Fruit fly (Drosophila melanogaster) whole organism, embryonic: ENCODE measurements around the gene CG43321.

Source experiments
- Atf-2 ChIP-seq: fragments of 200-800 bp; sonication (Bioruptor generic); optimal IDR thresholded peaks from 2 replicates; lab custom pipeline; 2016; ENCODE audit warnings: missing biosample characterization, missing genetic modification characterization
- BtbVII ChIP-seq: fragments of 200-800 bp; sonication (Bioruptor generic); optimal IDR thresholded peaks from 3 replicates; lab custom pipeline; 2017; ENCODE audit warnings: missing biosample characterization, mild to moderate bottlenecking, missing genetic modification characterization
- CG11093 ChIP-seq: fragments of 200-800 bp; sonication (Bioruptor generic); IDR thresholded peaks from 3 replicates; pipeline ENCODE4 v1.3.6; 2022; ENCODE audit warnings: missing biosample characterization, missing genetic modification characterization
- CG12071 ChIP-seq: fragments of 200-800 bp; sonication (Bioruptor generic); optimal IDR thresholded peaks from 3 replicates; lab custom pipeline; 2018; ENCODE audit warnings: missing biosample characterization, mild to moderate bottlenecking, missing genetic modification characterization
- CG12104 ChIP-seq: fragments of 200-800 bp; sonication (Bioruptor generic); optimal IDR thresholded peaks from 3 replicates; lab custom pipeline; 2016; ENCODE audit warnings: missing biosample characterization, missing genetic modification characterization
- CG12659 ChIP-seq: fragments of 200-800 bp; sonication (Bioruptor generic); optimal IDR thresholded peaks from 3 replicates; lab custom pipeline; 2017; ENCODE audit warnings: mild to moderate bottlenecking, missing biosample characterization, missing genetic modification reagents, missing genetic modification characterization
- CG15011 ChIP-seq: fragments of 200-800 bp; sonication (Bioruptor generic); optimal IDR thresholded peaks from 3 replicates; lab custom pipeline; 2018; ENCODE audit warnings: missing biosample characterization, mild to moderate bottlenecking, missing genetic modification characterization
- CG17912 ChIP-seq: fragments of 200-800 bp; sonication (Bioruptor generic); optimal IDR thresholded peaks from 2 replicates; lab custom pipeline; 2018; ENCODE audit warnings: missing biosample characterization, mild to moderate bottlenecking, missing genetic modification characterization
- CG18011 ChIP-seq: fragments of 200-800 bp; sonication (Bioruptor generic); optimal IDR thresholded peaks from 2 replicates; lab custom pipeline; 2017; ENCODE audit warnings: missing biosample characterization, missing genetic modification characterization, mild to moderate bottlenecking, moderate library complexity, missing genotype
- CG2129 ChIP-seq: fragments of 200-800 bp; sonication (Bioruptor generic); IDR thresholded peaks from 2 replicates; pipeline ENCODE4 v1.3.6; 2022; ENCODE audit warnings: missing biosample characterization, missing genetic modification characterization; ENCODE audit not compliant: partially characterized antibody
- CG30020 ChIP-seq: fragments of 200-800 bp; optimal IDR thresholded peaks from 2 replicates; lab custom pipeline; 2019; ENCODE audit warnings: missing biosample characterization, mild to moderate bottlenecking, missing genetic modification characterization, moderate library complexity
- CG3065 ChIP-seq: fragments of 200-800 bp; sonication (Bioruptor generic); optimal IDR thresholded peaks from 2 replicates; lab custom pipeline; 2016; ENCODE audit warnings: missing biosample characterization, missing genetic modification characterization
- CG32532 ChIP-seq: fragments of 200-800 bp; sonication (Bioruptor generic); IDR thresholded peaks from 2 replicates; pipeline ENCODE4 v1.3.6; 2022; ENCODE audit warnings: missing biosample characterization, missing genetic modification characterization
- CG43689 ChIP-seq: fragments of 200-800 bp; sonication (Bioruptor generic); IDR thresholded peaks from 2 replicates; pipeline ENCODE4 v1.3.6; 2022; ENCODE audit warnings: missing biosample characterization, missing genetic modification characterization
- CG4404 ChIP-seq: fragments of 200-800 bp; sonication (Bioruptor generic); IDR thresholded peaks from 2 replicates; pipeline ENCODE4 v1.3.6; 2022; ENCODE audit warnings: missing biosample characterization, missing genetic modification characterization
- CG6765 ChIP-seq: fragments of 200-800 bp; sonication (Bioruptor generic); optimal IDR thresholded peaks from 3 replicates; lab custom pipeline; 2017; ENCODE audit warnings: missing biosample characterization, mild to moderate bottlenecking, missing genetic modification characterization
- CG6813 ChIP-seq: fragments of 200-800 bp; sonication (Bioruptor generic); optimal IDR thresholded peaks from 2 replicates; lab custom pipeline; 2017; ENCODE audit warnings: missing biosample characterization, missing genetic modification characterization, mild to moderate bottlenecking, moderate library complexity, missing genetic modification reagents
- CG8290 ChIP-seq, 3 experiments: fragments of 200-800 bp; sonication (Bioruptor generic); optimal IDR thresholded peaks; 2 replicates each; lab custom pipeline; 2016 to 2019; ENCODE audit warnings: missing biosample characterization in 3 of 3, missing genetic modification characterization in 3 of 3, mild to moderate bottlenecking in 2 of 3, moderate library complexity in 1 of 3
- CG9609 ChIP-seq: fragments of 200-800 bp; sonication (Bioruptor generic); optimal IDR thresholded peaks from 3 replicates; lab custom pipeline; 2016; ENCODE audit warnings: missing biosample characterization, missing genetic modification characterization
- CTCF ChIP-seq: fragments of 200-800 bp; sonication (Bioruptor generic); optimal IDR thresholded peaks from 2 replicates; lab custom pipeline; 2017; ENCODE audit warnings: missing biosample characterization, mild to moderate bottlenecking, missing genetic modification characterization, moderate library complexity
- D19A ChIP-seq: fragments of 200-800 bp; optimal IDR thresholded peaks from 3 replicates; lab custom pipeline; 2019; ENCODE audit warnings: missing biosample characterization, mild to moderate bottlenecking, missing genetic modification characterization, moderate library complexity
- Hr78 ChIP-seq, 2 experiments: fragments of 200-800 bp in 1 of 2; fragments of >200 bp in 1 of 2; sonication (Bioruptor generic) in 1 of 2; optimal IDR thresholded peaks; 2 replicates each; lab custom pipeline; 2017 to 2019; ENCODE audit warnings: missing biosample characterization in 2 of 2, missing genetic modification characterization in 2 of 2, mild to moderate bottlenecking in 1 of 2, moderate library complexity in 1 of 2
- Mad ChIP-seq: fragments of 200-800 bp; sonication (Bioruptor generic); optimal IDR thresholded peaks from 2 replicates; lab custom pipeline; 2016; ENCODE audit warnings: missing biosample characterization, missing genetic modification characterization
- Max ChIP-seq: fragments of 200-800 bp; sonication (Bioruptor generic); optimal IDR thresholded peaks from 2 replicates; lab custom pipeline; 2016; ENCODE audit warnings: missing biosample characterization, mild to moderate bottlenecking, missing genetic modification characterization
- Oaz ChIP-seq: fragments of 200-800 bp; sonication (Bioruptor generic); IDR thresholded peaks from 2 replicates; pipeline ENCODE4 v1.3.6; 2022; ENCODE audit warnings: missing biosample characterization, missing genetic modification characterization
- Stat92E ChIP-seq, 3 experiments: fragments of >200 bp in 2 of 3; fragments of 200-800 bp in 1 of 3; sonication (Bioruptor generic) in 1 of 3; optimal IDR thresholded peaks; 2 replicates each; lab custom pipeline; 2017 to 2019; ENCODE audit warnings: missing biosample characterization in 3 of 3, missing genetic modification characterization in 3 of 3, mild to moderate bottlenecking in 1 of 3, moderate library complexity in 1 of 3
- Taf1 ChIP-seq: fragments of 200-800 bp; sonication (Bioruptor generic); IDR thresholded peaks from 2 replicates; pipeline ENCODE4 v1.3.6; 2022; ENCODE audit warnings: missing biosample characterization, missing genetic modification characterization
- Xbp1 ChIP-seq: fragments of 200-800 bp; sonication (Bioruptor generic); optimal IDR thresholded peaks from 3 replicates; lab custom pipeline; 2016; ENCODE audit warnings: missing biosample characterization, mild to moderate bottlenecking, missing genetic modification characterization
- abd-A ChIP-seq: fragments of 200-800 bp; sonication (Bioruptor generic); optimal IDR thresholded peaks from 3 replicates; lab custom pipeline; 2019; ENCODE audit warnings: missing biosample characterization, mild to moderate bottlenecking, missing genetic modification characterization, moderate library complexity
- amos ChIP-seq: fragments of 200-800 bp; sonication (Bioruptor generic); IDR thresholded peaks from 2 replicates; pipeline ENCODE4 v1.3.6; 2022; ENCODE audit warnings: missing biosample characterization, missing genetic modification characterization; ENCODE audit not compliant: partially characterized antibody
- ash1 ChIP-seq: fragments of 200-800 bp; sonication (Bioruptor generic); optimal IDR thresholded peaks from 2 replicates; lab custom pipeline; 2018; ENCODE audit warnings: missing biosample characterization, mild to moderate bottlenecking, missing genetic modification characterization
- ato ChIP-seq: fragments of 200-800 bp; sonication (Bioruptor generic); IDR thresholded peaks from 2 replicates; pipeline ENCODE4 v1.3.6; 2022; ENCODE audit warnings: missing biosample characterization, missing genetic modification characterization; ENCODE audit not compliant: partially characterized antibody
- bab2 ChIP-seq: fragments of 200-800 bp; sonication (Bioruptor generic); optimal IDR thresholded peaks from 2 replicates; lab custom pipeline; 2016; ENCODE audit warnings: missing biosample characterization, missing genetic modification characterization
- btn ChIP-seq: fragments of 200-800 bp; sonication (Bioruptor generic); optimal IDR thresholded peaks from 2 replicates; lab custom pipeline; 2016; ENCODE audit warnings: missing biosample characterization, missing genetic modification characterization
- chif ChIP-seq, 2 experiments: fragments of 200-800 bp; sonication (Bioruptor generic); optimal IDR thresholded peaks; 3 replicates each; lab custom pipeline; 2016; ENCODE audit warnings: missing biosample characterization in 2 of 2, missing genetic modification characterization in 2 of 2
- gem ChIP-seq: fragments of 200-800 bp; sonication (Bioruptor generic); optimal IDR thresholded peaks from 2 replicates; lab custom pipeline; 2019; ENCODE audit warnings: missing biosample characterization, mild to moderate bottlenecking, missing genetic modification characterization, moderate library complexity
- gfzf ChIP-seq: fragments of 200-800 bp; sonication (Bioruptor generic); optimal IDR thresholded peaks from 2 replicates; lab custom pipeline; 2016; ENCODE audit warnings: missing biosample characterization, mild to moderate bottlenecking, missing genetic modification characterization, moderate library complexity
- gsb-n ChIP-seq: fragments of 200-800 bp; sonication (Bioruptor generic); optimal IDR thresholded peaks from 3 replicates; lab custom pipeline; 2018; ENCODE audit warnings: missing biosample characterization, mild to moderate bottlenecking, missing genetic modification characterization
- hbn ChIP-seq: fragments of 200-800 bp; sonication (Bioruptor generic); IDR thresholded peaks from 2 replicates; pipeline ENCODE4 v1.3.6; 2022; ENCODE audit warnings: missing biosample characterization, missing genetic modification characterization; ENCODE audit not compliant: partially characterized antibody
- hth ChIP-seq: fragments of >200 bp; optimal IDR thresholded peaks from 2 replicates; lab custom pipeline; 2017; ENCODE audit warnings: inconsistent platforms
- inv ChIP-seq: fragments of 200-800 bp; sonication (Bioruptor generic); IDR thresholded peaks from 2 replicates; pipeline ENCODE4 v1.3.6; 2022; ENCODE audit warnings: missing biosample characterization, missing genetic modification characterization; ENCODE audit not compliant: partially characterized antibody
- mirr ChIP-seq: fragments of 200-800 bp; sonication (Bioruptor generic); optimal IDR thresholded peaks from 3 replicates; lab custom pipeline; 2018; ENCODE audit warnings: missing biosample characterization, mild to moderate bottlenecking, missing genetic modification characterization
- mld ChIP-seq: fragments of 200-800 bp; sonication (Bioruptor generic); IDR thresholded peaks from 3 replicates; pipeline ENCODE4 v1.3.6; 2022; ENCODE audit warnings: missing biosample characterization, missing genetic modification characterization; ENCODE audit not compliant: partially characterized antibody
- odd ChIP-seq: fragments of 200-800 bp; sonication (Bioruptor generic); optimal IDR thresholded peaks from 2 replicates; lab custom pipeline; 2017; ENCODE audit warnings: missing biosample characterization, mild to moderate bottlenecking, missing genetic modification characterization
- rib ChIP-seq: fragments of 200-800 bp; sonication (Bioruptor generic); IDR thresholded peaks from 2 replicates; pipeline ENCODE4 v1.3.6; 2022; ENCODE audit warnings: missing biosample characterization, missing genetic modification characterization
- slp2 ChIP-seq: fragments of 200-800 bp; sonication (Bioruptor generic); optimal IDR thresholded peaks from 2 replicates; lab custom pipeline; 2016; ENCODE audit warnings: missing biosample characterization, missing genetic modification characterization
- z ChIP-seq: fragments of 200-800 bp; sonication (Bioruptor generic); IDR thresholded peaks from 3 replicates; pipeline ENCODE4 v1.3.6; 2022; ENCODE audit warnings: missing biosample characterization, missing genetic modification characterization
- zfh1 ChIP-seq: fragments of 200-800 bp; sonication (Bioruptor generic); IDR thresholded peaks from 3 replicates; pipeline ENCODE4 v1.3.6; 2022; ENCODE audit warnings: missing biosample characterization, missing genetic modification characterization

CG43321 gene

DNA sequence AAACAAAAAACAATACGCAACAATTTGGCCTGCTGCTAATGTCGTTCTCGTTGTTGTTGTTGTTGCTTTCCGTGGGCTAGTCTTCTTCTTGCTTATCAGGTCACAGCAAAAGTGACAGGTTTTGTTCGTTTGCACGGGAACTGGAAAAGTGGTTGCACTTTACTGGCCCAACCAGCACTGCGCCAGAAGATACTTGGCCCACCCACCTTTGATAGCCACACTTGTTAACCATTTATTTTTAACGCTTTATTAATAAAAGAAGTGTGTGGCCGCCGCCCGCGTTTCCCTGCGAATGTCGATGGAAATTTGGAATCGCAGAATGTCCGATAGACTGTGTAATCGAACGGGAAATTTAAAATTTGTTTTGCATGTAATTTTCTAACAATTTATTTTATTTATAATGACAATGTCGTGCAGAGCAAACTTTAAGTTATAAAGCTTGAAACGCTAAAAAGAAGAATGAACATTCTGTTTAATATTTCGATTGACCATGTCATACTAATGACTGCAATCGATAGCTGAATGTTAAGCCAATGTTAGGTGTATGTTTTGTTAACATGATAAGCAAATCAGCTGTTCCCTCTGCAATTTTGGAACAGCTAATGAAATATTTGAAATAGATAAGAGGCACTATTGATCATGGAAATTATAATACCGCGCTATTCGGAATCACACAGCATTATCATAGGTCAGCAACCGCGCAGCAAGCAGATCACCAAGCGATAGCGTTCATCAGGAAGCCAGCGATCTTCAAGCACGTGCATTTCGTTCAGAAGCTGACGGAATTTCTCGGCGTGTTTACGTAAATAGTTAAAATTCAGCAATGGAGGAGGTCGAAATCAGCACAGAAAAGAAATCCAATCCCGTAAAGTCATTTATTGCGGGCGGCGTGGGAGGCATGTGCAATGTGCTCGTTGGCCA lies 15.2 kb downstream of the CG43321 start, which contains the start of the genes CG31908 and MME1 (continued):
- TF ChIP-seq slp2 (no peak), chif (GFP tag; optimal IDR thresholded peaks at IDR 0.05; lab: Kevin White, UChicago) (no peak), BtbVII (GFP tag; lab: Kevin White, UChicago) (no peak), gsb-n (tag; lab: Kevin White, UChicago) (peak; percentile 17), Taf1 (GFP tag; lab: Robert Waterston, UW) (no peak), Mad (GFP tag; lab: Kevin White, UChicago) (no peak), ato (GFP tag; lab: Robert Waterston, UW) (peak; percentile 75; the same call in 1 of the 2 replicates), CG12659 (GFP tag; lab: Kevin White, UChicago) (peak; percentile 56), CG6765 (GFP tag; lab: Kevin White, UChicago) (no peak), CG17912 (GFP tag; lab: Kevin White, UChicago) (no peak), CG12104 (GFP tag; lab: Kevin White, UChicago) (no peak), Stat92E (GFP tag; optimal IDR thresholded peaks at IDR 0.05; lab: Kevin White, UChicago) (no peak), amos (GFP tag; lab: Robert Waterston, UW) (peak; percentile 60), CTCF (no peak), D19A (tag; lab: Kevin White, UChicago) (no peak), CG4404 (GFP tag; lab: Robert Waterston, UW) (no peak), abd-A (tag; lab: Kevin White, UChicago) (no peak), Xbp1 (GFP tag; lab: Kevin White, UChicago) (peak; percentile 36), CG32532 (peak; percentile 45; the same call in 1 of the 2 replicates), btn (no peak), CG9609 (GFP tag; lab: Kevin White, UChicago) (peak; percentile 27), CG12071 (GFP tag; lab: Kevin White, UChicago) (no peak), bab2 (GFP tag; lab: Kevin White, UChicago) (peak; percentile 30), z (GFP tag; lab: Robert Waterston, UW) (no peak), inv (GFP tag; lab: Robert Waterston, UW) (peak; percentile 55), hbn (peak; percentile 65), CG2129 (0 out of 2 replicates have a peak, but pooled peaks have one; percentile 34), CG30020 (no peak), mld (GFP tag; lab: Robert Waterston, UW) (no peak; the same call in 2 of the 3 replicates), odd (GFP tag; lab: Kevin White, UChicago) (no peak), CG43689 (GFP tag; lab: Robert Waterston, UW) (no peak), gem (tag; lab: Kevin White, UChicago) (no peak), rib (GFP tag; lab: Robert Waterston, UW) (no peak), ash1 (GFP tag; lab: Kevin White, UChicago) (no peak), Oaz (GFP tag; lab: Robert Waterston, UW) (no peak), zfh1 (GFP tag; lab: Robert Waterston, UW) (no peak), Atf-2 (GFP tag; lab: Kevin White, UChicago) (no peak), CG3065 (GFP tag; lab: Kevin White, UChicago) (no peak), Hr78 (GFP tag; optimal IDR thresholded peaks at IDR 0.05; lab: Kevin White, UChicago) (no peak), gfzf (GFP tag; lab: Kevin White, UChicago) (peak; percentile 12), Max (GFP tag; lab: Kevin White, UChicago) (no peak), CG11093 (GFP tag; lab: Robert Waterston, UW) (no peak), hth (lab: Kevin White, UChicago) (no peak), mirr (GFP tag; lab: Kevin White, UChicago) (no peak), CG6813 (GFP tag; lab: Kevin White, UChicago) (no peak), CG8290 (GFP tag; optimal IDR thresholded peaks at IDR 0.05; lab: Kevin White, UChicago) (no peak), CG8290 (tag; optimal IDR thresholded peaks at IDR 0.05; lab: Kevin White, UChicago) (peak in 1 of 2 experiments; percentile 3), CG18011 (GFP tag; lab: Kevin White, UChicago) (peak; percentile 3), CG15011 (GFP tag; lab: Kevin White, UChicago) (no peak)
